Fruit fly (Drosophila melanogaster) ovary, adult (tissue): Measurements from ENCODE around the gene CG32085.

ENCODE experiments used
- CG17801 ChIP-seq: fragments of 200-800 bp; optimal IDR thresholded peaks from 2 replicates; lab custom pipeline; 2019; ENCODE audit warnings: missing biosample characterization, mild to moderate bottlenecking, missing genetic modification characterization, moderate library complexity; ENCODE audit not compliant: partially characterized antibody

CG32085 gene

dm6 chr3L:11703579-11703978 lies 23.4 kb upstream of the CG32085 start:
- no peak for TF ChIP-seq CG17801 (GFP tag; lab: Kevin White, UChicago)

- TF ChIP-seq CG17801 (GFP tag; lab: Kevin White, UChicago), result no peak
Measured at dm6 chr3L:11701649-11702048, 21.5 kb upstream of the CG32085 start.

- no peak for TF ChIP-seq CG17801 (GFP tag; lab: Kevin White, UChicago)
Measured at dm6 chr3L:11699163-11699562, 19.0 kb upstream of the CG32085 start, which contains the start of gene Dnai2. TSS of gene Dnai2 (minus strand) at chr3L:11699263.

- TF ChIP-seq CG17801 (GFP tag; lab: Kevin White, UChicago), result peak; percentile 75
Measured at dm6 chr3L:11696294-11697116, 16.4 kb upstream of the CG32085 start, which contains the start of gene Dph1. TSS of gene Dph1 (minus strand) at chr3L:11696963.

- TF ChIP-seq CG17801 (GFP tag; lab: Kevin White, UChicago), result no peak
Measured at dm6 chr3L:11695827-11696226, 15.7 kb upstream of the CG32085 start.

- no peak for TF ChIP-seq CG17801 (GFP tag; lab: Kevin White, UChicago)
Measured at dm6 chr3L:11695063-11695462, 14.9 kb upstream of the CG32085 start.

- no peak for TF ChIP-seq CG17801 (GFP tag; lab: Kevin White, UChicago)
Measured at dm6 chr3L:11692853-11693252, 12.7 kb upstream of the CG32085 start.

dm6 chr3L:11691203-11691797 lies 11.2 kb upstream of the CG32085 start, which contains the start of the genes Pldn and CG14135:
TSS of gene Pldn (minus strand) at chr3L:11691399.
TSS of gene CG14135 (plus strand) at chr3L:11691571.
- no peak for TF ChIP-seq CG17801 (GFP tag; lab: Kevin White, UChicago)

dm6 chr3L:11689832-11690602 lies 9.9 kb upstream of the CG32085 start:
- peak; percentile 48 for TF ChIP-seq CG17801 (GFP tag; lab: Kevin White, UChicago)

- no peak for TF ChIP-seq CG17801 (GFP tag; lab: Kevin White, UChicago)
Measured at dm6 chr3L:11685876-11686275, 5.7 kb upstream of the CG32085 start.

dm6 chr3L:11684522-11684851 lies 4.3 kb upstream of the CG32085 start:
- TF ChIP-seq CG17801 (GFP tag; lab: Kevin White, UChicago), result no peak

dm6 chr3L:11683819-11684521 lies 3.8 kb upstream of the CG32085 start, which contains the start of gene Sugb:
TSS of gene Sugb (plus strand) at chr3L:11683980.
- peak; percentile 38 for TF ChIP-seq CG17801 (GFP tag; lab: Kevin White, UChicago)

dm6 chr3L:11681794-11682193 lies 1.6 kb upstream of the CG32085 start, which contains the start of gene TfIIEalpha:
TSS of gene TfIIEalpha (plus strand) at chr3L:11682038.
- TF ChIP-seq CG17801 (GFP tag; lab: Kevin White, UChicago), result peak; percentile 24

dm6 chr3L:11678313-11678817 lies 1.8 kb downstream of the CG32085 start:
- TF ChIP-seq CG17801 (GFP tag; lab: Kevin White, UChicago), result no peak
